Worm (Caenorhabditis elegans) whole organism, L4 larva: ENCODE measurements around the gene damt-1.

Experiments used
- F10B5.3 ChIP-seq: sonication (generic microtip); optimal IDR thresholded peaks from 2 replicates; lab custom pipeline; 2016; ENCODE audit warnings: mild to moderate bottlenecking, missing genetic modification characterization, missing compliant biosample characterization
- ama-1 ChIP-seq: fragments of 150-350 bp; optimal IDR thresholded peaks from 2 replicates; lab custom pipeline; 2014; ENCODE audit warnings: inconsistent platforms, mixed read lengths
- nhr-11 ChIP-seq: fragments of 150-350 bp; optimal IDR thresholded peaks from 2 replicates; lab custom pipeline; 2014; ENCODE audit warnings: missing biosample characterization, missing genetic modification characterization
- nhr-48 ChIP-seq: sonication (generic microtip); optimal IDR thresholded peaks from 2 replicates; lab custom pipeline; 2016; ENCODE audit warnings: mild to moderate bottlenecking, missing genetic modification characterization, missing compliant biosample characterization
- unc-39 ChIP-seq: sonication (generic microtip); optimal IDR thresholded peaks from 2 replicates; lab custom pipeline; 2017; ENCODE audit warnings: missing biosample characterization, missing genetic modification characterization
- zag-1 ChIP-seq: fragments of 150-350 bp; optimal IDR thresholded peaks from 2 replicates; lab custom pipeline; 2014; ENCODE audit warnings: missing biosample characterization, missing genetic modification characterization

- TF ChIP-seq ama-1 (lab: Kevin White, UChicago): no peak
- no peak for TF ChIP-seq nhr-11
- no peak for TF ChIP-seq unc-39 (tag; lab: Kevin White, UChicago)
- no peak for TF ChIP-seq F10B5.3 (tag; lab: Kevin White, UChicago)
- no peak for TF ChIP-seq zag-1 (tag; lab: Kevin White, UChicago)
- no peak for TF ChIP-seq nhr-48 (tag; lab: Kevin White, UChicago)
Measured at ce11 chrII:5736599-5736998, 16.7 kb downstream of the damt-1 start.
